Worm (Caenorhabditis elegans) whole organism, early embryonic: ENCODE data around the gene F46B3.16.

Source experiments
- F13C5.2 ChIP-seq: sonication (generic microtip); optimal IDR thresholded peaks from 2 replicates; lab custom pipeline; 2017; ENCODE audit warnings: mild to moderate bottlenecking, missing genetic modification characterization, inconsistent platforms, missing compliant biosample characterization
- aly-1 ChIP-seq: sonication (generic microtip); optimal IDR thresholded peaks from 2 replicates; lab custom pipeline; 2016; ENCODE audit warnings: missing genetic modification characterization, missing compliant biosample characterization
- ama-1 ChIP-seq: fragments of 150-350 bp; optimal IDR thresholded peaks from 2 replicates; lab custom pipeline; 2014
- ceh-13 ChIP-seq: fragments of 200-800 bp; sonication (Bioruptor generic); optimal IDR thresholded peaks from 2 replicates; lab custom pipeline; 2018; ENCODE audit warnings: mild to moderate bottlenecking, missing genetic modification characterization, missing compliant biosample characterization
- ceh-36 ChIP-seq: sonication (generic microtip); optimal IDR thresholded peaks from 2 replicates; lab custom pipeline; 2016; ENCODE audit warnings: missing genetic modification characterization, inconsistent platforms, missing compliant biosample characterization
- ets-7 ChIP-seq: sonication (generic microtip); optimal IDR thresholded peaks from 2 replicates; lab custom pipeline; 2016; ENCODE audit warnings: missing genotype, missing genetic modification characterization, missing compliant biosample characterization
- flt-1 ChIP-seq: fragments of 200-800 bp; sonication (Bioruptor generic); IDR thresholded peaks from 2 replicates; pipeline ENCODE4 v1.3.6; 2022; ENCODE audit warnings: missing genetic modification characterization, missing compliant biosample characterization
- scrt-1 ChIP-seq: fragments of 200-800 bp; sonication (Bioruptor generic); IDR thresholded peaks from 2 replicates; pipeline ENCODE4 v1.3.6; 2022; ENCODE audit warnings: missing genetic modification characterization, missing compliant biosample characterization
- tra-4 ChIP-seq: sonication (generic microtip); optimal IDR thresholded peaks from 2 replicates; lab custom pipeline; 2017; ENCODE audit warnings: missing genetic modification characterization, missing compliant biosample characterization

- TF ChIP-seq scrt-1 (GFP tag; lab: Robert Waterston, UW) (no peak), ceh-13 (no peak), flt-1 (no peak), ets-7 (tag; lab: Kevin White, UChicago) (no peak), tra-4 (tag; lab: Kevin White, UChicago) (no peak), ama-1 (no peak), F13C5.2 (no peak), ceh-36 (tag; lab: Kevin White, UChicago) (no peak), aly-1 (tag; lab: Kevin White, UChicago) (no peak)
These were observed 22.2 kb downstream of the F46B3.16 start for ce11 chrV:20656626-20657025.
